Worm (Caenorhabditis elegans) whole organism, L2 larva: ENCODE results near the gene egl-27.
A peak's percentile ranks its signal among the peaks of the same experiment; 100 is the strongest.

Experiments used
- C34F6.9 ChIP-seq: fragments of 150-350 bp; optimal IDR thresholded peaks from 2 replicates; lab custom pipeline; 2014; ENCODE audit warnings: missing biosample characterization, missing genetic modification characterization
- F13H6.1 ChIP-seq: sonication (generic microtip); optimal IDR thresholded peaks from 2 replicates; lab custom pipeline; 2016; ENCODE audit warnings: missing genetic modification characterization, missing compliant biosample characterization
- R02D3.7 ChIP-seq: fragments of 150-350 bp; optimal IDR thresholded peaks from 2 replicates; lab custom pipeline; 2014; ENCODE audit warnings: missing biosample characterization, missing genetic modification characterization
- Y55F3AM.14 ChIP-seq: fragments of 200-800 bp; sonication (Bioruptor generic); optimal IDR thresholded peaks from 2 replicates; lab custom pipeline; 2018; ENCODE audit warnings: mild to moderate bottlenecking, missing genetic modification characterization, missing compliant biosample characterization
- ZK546.5 ChIP-seq: sonication (generic microtip); optimal IDR thresholded peaks from 2 replicates; lab custom pipeline; 2017; ENCODE audit warnings: missing biosample characterization, missing genetic modification characterization
- alr-1 ChIP-seq: fragments of 150-350 bp; optimal IDR thresholded peaks from 2 replicates; lab custom pipeline; 2014; ENCODE audit warnings: missing biosample characterization, missing genetic modification characterization
- aly-2 ChIP-seq: fragments of 150-350 bp; optimal IDR thresholded peaks from 2 replicates; lab custom pipeline; 2014; ENCODE audit warnings: missing biosample characterization, missing genetic modification characterization
- ama-1 ChIP-seq: fragments of 150-350 bp; optimal IDR thresholded peaks from 2 replicates; lab custom pipeline; 2018; ENCODE audit warnings: inconsistent platforms
- blmp-1 ChIP-seq: sonication (generic microtip); optimal IDR thresholded peaks from 2 replicates; lab custom pipeline; 2017; ENCODE audit warnings: missing genetic modification characterization, mild to moderate bottlenecking, missing compliant biosample characterization, antibody characterized with exemption, moderate library complexity; ENCODE audit not compliant: insufficient read depth
- ceh-16 ChIP-seq: fragments of 150-350 bp; optimal IDR thresholded peaks from 2 replicates; lab custom pipeline; 2014; ENCODE audit warnings: missing biosample characterization, missing genetic modification characterization
- ceh-82 ChIP-seq: fragments of 150-350 bp; optimal IDR thresholded peaks from 2 replicates; lab custom pipeline; 2014; ENCODE audit warnings: missing biosample characterization, missing genetic modification characterization
- crh-2 ChIP-seq: sonication (generic microtip); optimal IDR thresholded peaks from 2 replicates; lab custom pipeline; 2017; ENCODE audit warnings: missing biosample characterization, missing genetic modification characterization
- dmd-4 ChIP-seq: sonication (generic microtip); optimal IDR thresholded peaks from 2 replicates; lab custom pipeline; 2017; ENCODE audit warnings: missing biosample characterization, missing genetic modification characterization
- egl-27 ChIP-seq: sonication (generic microtip); optimal IDR thresholded peaks from 3 replicates; lab custom pipeline; 2017; ENCODE audit warnings: missing biosample characterization, missing genetic modification reagents, missing genetic modification characterization
- elt-1 ChIP-seq: fragments of 150-350 bp; optimal IDR thresholded peaks from 2 replicates; lab custom pipeline; 2014; ENCODE audit warnings: missing biosample characterization, missing genetic modification characterization
- elt-3 ChIP-seq: sonication (generic microtip); optimal IDR thresholded peaks from 2 replicates; lab custom pipeline; 2017; ENCODE audit warnings: missing biosample characterization, missing genetic modification characterization
- fos-1 ChIP-seq: fragments of 150-350 bp; optimal IDR thresholded peaks from 2 replicates; lab custom pipeline; 2014; ENCODE audit warnings: missing biosample characterization, missing genetic modification characterization
- gmeb-1 ChIP-seq: fragments of 150-350 bp; optimal IDR thresholded peaks from 2 replicates; lab custom pipeline; 2014; ENCODE audit warnings: missing biosample characterization, missing genetic modification characterization
- lin-11 ChIP-seq: fragments of 150-350 bp; sonication (generic microtip); optimal IDR thresholded peaks from 2 replicates; lab custom pipeline; 2014; ENCODE audit warnings: missing biosample characterization, missing genetic modification characterization, inconsistent platforms, mixed read lengths
- lin-13 ChIP-seq: fragments of 150-350 bp; optimal IDR thresholded peaks from 2 replicates; lab custom pipeline; 2014; ENCODE audit warnings: missing biosample characterization, missing genetic modification reagents, missing genetic modification characterization
- lin-39 ChIP-seq: fragments of 150-350 bp; optimal IDR thresholded peaks from 2 replicates; lab custom pipeline; 2014; ENCODE audit warnings: missing biosample characterization, missing genetic modification reagents, missing genetic modification characterization
- lsy-2 ChIP-seq, 2 experiments: fragments of 150-350 bp in 1 of 2; sonication (generic microtip) in 1 of 2; optimal IDR thresholded peaks; 2 replicates each; lab custom pipeline; 2014 to 2017; ENCODE audit warnings: missing biosample characterization in 2 of 2, missing genetic modification characterization in 2 of 2
- mab-5 ChIP-seq: fragments of 150-350 bp; optimal IDR thresholded peaks from 2 replicates; lab custom pipeline; 2014; ENCODE audit warnings: missing biosample characterization, missing genetic modification characterization
- mbf-1 ChIP-seq: sonication (generic microtip); optimal IDR thresholded peaks from 2 replicates; lab custom pipeline; 2017; ENCODE audit warnings: missing biosample characterization, missing genetic modification characterization
- mdl-1 ChIP-seq, 2 experiments: fragments of 150-350 bp in 1 of 2; sonication (generic microtip) in 1 of 2; optimal IDR thresholded peaks; 2 replicates each; lab custom pipeline; 2017; ENCODE audit warnings: missing biosample characterization in 2 of 2, missing genetic modification characterization in 2 of 2
- nhr-10 ChIP-seq: sonication (generic microtip); optimal IDR thresholded peaks from 2 replicates; lab custom pipeline; 2017; ENCODE audit warnings: missing biosample characterization, missing genetic modification characterization
- nhr-11 ChIP-seq: fragments of 150-350 bp; optimal IDR thresholded peaks from 2 replicates; lab custom pipeline; 2014; ENCODE audit warnings: missing biosample characterization, missing genetic modification characterization
- nhr-12 ChIP-seq: fragments of 150-350 bp; optimal IDR thresholded peaks from 2 replicates; lab custom pipeline; 2014; ENCODE audit warnings: missing biosample characterization, missing genetic modification characterization
- nhr-129 ChIP-seq: fragments of 150-350 bp; optimal IDR thresholded peaks from 2 replicates; lab custom pipeline; 2014; ENCODE audit warnings: missing biosample characterization, missing genetic modification characterization
- nhr-21 ChIP-seq: fragments of 150-350 bp; optimal IDR thresholded peaks from 2 replicates; lab custom pipeline; 2014; ENCODE audit warnings: missing biosample characterization, missing genetic modification characterization
- nhr-23 ChIP-seq: fragments of 150-350 bp; optimal IDR thresholded peaks from 2 replicates; lab custom pipeline; 2014; ENCODE audit warnings: missing biosample characterization, missing genetic modification reagents, missing genetic modification characterization
- nhr-237 ChIP-seq: fragments of 150-350 bp; optimal IDR thresholded peaks from 2 replicates; lab custom pipeline; 2014; ENCODE audit warnings: missing biosample characterization, missing genetic modification characterization
- nhr-25 ChIP-seq: fragments of 150-350 bp; sonication (generic microtip); optimal IDR thresholded peaks from 3 replicates; lab custom pipeline; 2014; ENCODE audit warnings: missing biosample characterization, missing genetic modification characterization
- nhr-6 ChIP-seq: fragments of 150-350 bp; optimal IDR thresholded peaks from 2 replicates; lab custom pipeline; 2014; ENCODE audit warnings: missing biosample characterization, missing genetic modification characterization
- nhr-77 ChIP-seq: fragments of 150-350 bp; optimal IDR thresholded peaks from 2 replicates; lab custom pipeline; 2014; ENCODE audit warnings: missing biosample characterization, missing genetic modification characterization
- peb-1 ChIP-seq: fragments of 150-350 bp; optimal IDR thresholded peaks from 2 replicates; lab custom pipeline; 2014; ENCODE audit warnings: missing biosample characterization, missing genetic modification characterization
- sem-4 ChIP-seq: fragments of 150-350 bp; optimal IDR thresholded peaks from 2 replicates; lab custom pipeline; 2014; ENCODE audit warnings: missing biosample characterization, missing genetic modification reagents, missing genetic modification characterization
- skn-1 ChIP-seq: sonication (generic microtip); optimal IDR thresholded peaks from 2 replicates; lab custom pipeline; 2017; ENCODE audit warnings: missing biosample characterization, missing genetic modification characterization
- sma-3 ChIP-seq: sonication (generic microtip); optimal IDR thresholded peaks from 2 replicates; lab custom pipeline; 2016; ENCODE audit warnings: missing genetic modification reagents, missing genetic modification characterization, missing compliant biosample characterization
- sma-9 ChIP-seq, 2 experiments: fragments of 150-350 bp in 1 of 2; sonication (generic microtip) in 1 of 2; optimal IDR thresholded peaks; 2 replicates each; lab custom pipeline; 2014 to 2016; ENCODE audit warnings: missing genetic modification characterization in 2 of 2, mild to moderate bottlenecking in 1 of 2, missing biosample characterization in 1 of 2, missing compliant biosample characterization in 1 of 2, missing genetic modification reagents in 1 of 2, moderate library complexity in 1 of 2
- snpc-4 ChIP-seq: fragments of 150-350 bp; optimal IDR thresholded peaks from 2 replicates; lab custom pipeline; 2014; ENCODE audit warnings: missing biosample characterization, missing genetic modification characterization
- unc-39 ChIP-seq: fragments of 150-350 bp; optimal IDR thresholded peaks from 2 replicates; lab custom pipeline; 2014; ENCODE audit warnings: missing biosample characterization, missing genetic modification characterization
- unc-55 ChIP-seq: fragments of 150-350 bp; sonication (generic microtip); optimal IDR thresholded peaks from 3 replicates; lab custom pipeline; 2014; ENCODE audit warnings: missing biosample characterization, missing genetic modification reagents, missing genetic modification characterization
- unc-62 ChIP-seq: fragments of 150-350 bp; optimal IDR thresholded peaks from 2 replicates; lab custom pipeline; 2014; ENCODE audit warnings: missing biosample characterization, missing genetic modification reagents, missing genetic modification characterization
- zag-1 ChIP-seq: fragments of 150-350 bp; optimal IDR thresholded peaks from 2 replicates; lab custom pipeline; 2014; ENCODE audit warnings: missing biosample characterization, missing genetic modification characterization
- ztf-1 ChIP-seq: fragments of 200-800 bp; sonication (Bioruptor generic); conservative IDR thresholded peaks from 2 replicates; pipeline ENCODE4 v1.3.6; 2022; ENCODE audit warnings: missing genetic modification characterization, missing compliant biosample characterization
- ztf-11 ChIP-seq: sonication (generic microtip); optimal IDR thresholded peaks from 2 replicates; lab custom pipeline; 2017; ENCODE audit warnings: missing biosample characterization, missing genetic modification characterization
- ztf-4 ChIP-seq: fragments of 150-350 bp; optimal IDR thresholded peaks from 2 replicates; lab custom pipeline; 2014; ENCODE audit warnings: missing biosample characterization, missing genetic modification characterization

egl-27 gene

DNA sequence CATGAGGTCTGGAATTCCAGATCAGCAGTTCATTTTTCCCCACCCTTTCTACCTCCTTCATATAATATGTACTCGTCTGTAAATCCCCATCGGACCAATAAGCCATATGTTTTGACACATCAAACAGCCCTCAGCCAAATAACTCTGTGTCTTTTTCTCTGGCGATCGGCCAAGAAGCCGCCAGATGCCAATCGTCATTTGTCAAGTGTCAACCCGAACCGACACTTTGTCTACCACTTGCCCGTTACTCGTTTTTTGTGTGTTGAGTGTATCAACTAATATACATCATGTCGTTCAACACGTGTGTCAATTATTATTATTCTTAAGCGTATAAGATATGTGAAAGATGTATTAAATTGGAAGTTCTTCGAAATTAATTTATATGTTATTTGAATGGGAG is 11.6 kb upstream of the egl-27 start:
- TF ChIP-seq snpc-4 (tag; lab: Kevin White, UChicago) = peak; percentile 31
- TF ChIP-seq egl-27 (tag; lab: Kevin White, UChicago) = no peak
- TF ChIP-seq lin-39 = peak; percentile 46
- TF ChIP-seq nhr-237 = no peak
- TF ChIP-seq crh-2 = peak; percentile 53
- no peak for TF ChIP-seq gmeb-1 (tag; lab: Kevin White, UChicago)
- no peak for TF ChIP-seq lin-11
- no peak for TF ChIP-seq peb-1 (tag; lab: Kevin White, UChicago)
- no peak for TF ChIP-seq ama-1 (lab: Kevin White, UChicago)
- peak; percentile 92 for TF ChIP-seq unc-62 (GFP tag; lab: Kevin White, UChicago)
- peak; percentile 31 for TF ChIP-seq C34F6.9 (tag; lab: Kevin White, UChicago)
- TF ChIP-seq nhr-11 (tag; lab: Kevin White, UChicago) = no peak
- TF ChIP-seq nhr-21 = no peak
- no peak for TF ChIP-seq ztf-11 (tag; lab: Kevin White, UChicago)
- TF ChIP-seq ztf-1 (GFP tag; lab: Robert Waterston, UW) = no peak
- TF ChIP-seq unc-55 = no peak
- peak; percentile 23 for TF ChIP-seq ztf-4
- peak; percentile 72 for TF ChIP-seq ceh-16
- TF ChIP-seq nhr-23 = no peak
- peak; percentile 63 for TF ChIP-seq nhr-129
- TF ChIP-seq nhr-12 (tag; lab: Kevin White, UChicago) = no peak
- TF ChIP-seq elt-3 (tag; lab: Kevin White, UChicago) = no peak
- no peak for TF ChIP-seq mbf-1
- TF ChIP-seq dmd-4 (tag; lab: Kevin White, UChicago) = no peak
- no peak for TF ChIP-seq blmp-1 (tag; lab: Kevin White, UChicago)
- no peak for TF ChIP-seq skn-1 (tag; lab: Kevin White, UChicago)
- peak; percentile 88 for TF ChIP-seq sem-4 (tag; lab: Kevin White, UChicago)
- peak; percentile 78 for TF ChIP-seq sma-9 (GFP tag; optimal IDR thresholded peaks at IDR 0.05; lab: Kevin White, UChicago)
- TF ChIP-seq sma-9 (tag; optimal IDR thresholded peaks at IDR 0.05; lab: Kevin White, UChicago) = no peak
- no peak for TF ChIP-seq nhr-10 (tag; lab: Kevin White, UChicago)
- TF ChIP-seq zag-1 (tag; lab: Kevin White, UChicago) = peak; percentile 22
- TF ChIP-seq fos-1 (tag; lab: Kevin White, UChicago) = no peak
- TF ChIP-seq alr-1 (tag; lab: Kevin White, UChicago) = no peak
- TF ChIP-seq nhr-25 (tag; lab: Kevin White, UChicago) = peak; percentile 80
- no peak for TF ChIP-seq elt-1 (tag; lab: Kevin White, UChicago)
- TF ChIP-seq lsy-2 (tag; optimal IDR thresholded peaks at IDR 0.05; lab: Kevin White, UChicago) = peak in 1 of 2 experiments; percentile 53
- TF ChIP-seq mab-5 (tag; lab: Kevin White, UChicago) = peak; percentile 92
- TF ChIP-seq aly-2 (tag; lab: Kevin White, UChicago) = no peak
- no peak for TF ChIP-seq ceh-82
- TF ChIP-seq sma-3 = no peak
- TF ChIP-seq nhr-6 = no peak
- no peak for TF ChIP-seq unc-39 (tag; lab: Kevin White, UChicago)
- no peak for TF ChIP-seq lin-13 (GFP tag; lab: Kevin White, UChicago)
- no peak for TF ChIP-seq R02D3.7 (tag; lab: Kevin White, UChicago)
- peak in 1 of 2 experiments; percentile 29 for TF ChIP-seq mdl-1 (tag; optimal IDR thresholded peaks at IDR 0.05; lab: Kevin White, UChicago)
- TF ChIP-seq F13H6.1 (tag; lab: Kevin White, UChicago) = peak; percentile 68
- TF ChIP-seq nhr-77 (tag; lab: Kevin White, UChicago) = no peak
- peak; percentile 8 for TF ChIP-seq Y55F3AM.14 (GFP tag; lab: Kevin White, UChicago)
- no peak for TF ChIP-seq ZK546.5 (tag; lab: Kevin White, UChicago)
